Worm (Caenorhabditis elegans) whole organism, L4 larva: Measurements from ENCODE around the gene hat-1.

Experiments
- F26F4.8 ChIP-seq: fragments of 200-800 bp; sonication (Bioruptor generic); conservative IDR thresholded peaks from 2 replicates; pipeline ENCODE4 v1.3.6; 2022; ENCODE audit warnings: missing genetic modification characterization, missing compliant biosample characterization
- T20F7.1 ChIP-seq: fragments of 200-800 bp; sonication (Bioruptor generic); optimal IDR thresholded peaks from 2 replicates; lab custom pipeline; 2018; ENCODE audit warnings: mild to moderate bottlenecking, missing genetic modification characterization, missing compliant biosample characterization
- ZK546.5 ChIP-seq, 2 experiments: sonication (generic microtip); optimal IDR thresholded peaks; 2 replicates each; lab custom pipeline; 2017; ENCODE audit warnings: missing biosample characterization in 2 of 2, missing genetic modification characterization in 2 of 2
- aha-1 ChIP-seq: fragments of 150-350 bp; peaks from one replicate; lab custom pipeline; 2014; ENCODE audit warnings: missing biosample characterization, missing genetic modification characterization
- ama-1 ChIP-seq: fragments of 150-350 bp; optimal IDR thresholded peaks from 2 replicates; lab custom pipeline; 2014; ENCODE audit warnings: inconsistent platforms, mixed read lengths
- ceh-20 ChIP-seq: fragments of 200-800 bp; sonication (Bioruptor generic); IDR thresholded peaks from 2 replicates; pipeline ENCODE4 v1.3.6; 2022; ENCODE audit warnings: missing genetic modification reagents, missing genetic modification characterization, missing compliant biosample characterization
- ceh-28 ChIP-seq: fragments of 150-350 bp; optimal IDR thresholded peaks from 2 replicates; lab custom pipeline; 2014; ENCODE audit warnings: missing biosample characterization, missing genetic modification reagents, missing genetic modification characterization
- ceh-82 ChIP-seq: sonication (generic microtip); optimal IDR thresholded peaks from 2 replicates; lab custom pipeline; 2017; ENCODE audit warnings: missing biosample characterization, missing genetic modification characterization
- ces-1 ChIP-seq: fragments of 150-350 bp; sonication (generic microtip); optimal IDR thresholded peaks from 4 replicates; lab custom pipeline; 2014; ENCODE audit warnings: missing biosample characterization, missing genetic modification reagents, missing genetic modification characterization
- daf-16 ChIP-seq, 3 experiments: sonication (generic microtip); optimal IDR thresholded peaks; 2 replicates each; lab custom pipeline; 2016 to 2017; ENCODE audit warnings: missing genetic modification characterization in 3 of 3, missing genetic modification reagents in 3 of 3, mild to moderate bottlenecking in 2 of 3, missing compliant biosample characterization in 2 of 3, missing biosample characterization in 1 of 3, moderate library complexity in 1 of 3
- daf-8 ChIP-seq: fragments of 200-800 bp; sonication (Bioruptor generic); IDR thresholded peaks from 2 replicates; pipeline ENCODE4 v1.3.6; 2022; ENCODE audit warnings: missing genetic modification characterization, missing compliant biosample characterization
- dmd-6 ChIP-seq: fragments of 200-800 bp; sonication (Bioruptor generic); IDR thresholded peaks from 2 replicates; pipeline ENCODE4 v1.3.6; 2022; ENCODE audit warnings: missing genetic modification reagents, missing genetic modification characterization, missing compliant biosample characterization
- dpl-1 ChIP-seq: fragments of 150-350 bp; optimal IDR thresholded peaks from 2 replicates; lab custom pipeline; 2014; ENCODE audit warnings: missing biosample characterization, missing genetic modification reagents, missing genetic modification characterization
- dve-1 ChIP-seq: sonication (generic microtip); optimal IDR thresholded peaks from 2 replicates; lab custom pipeline; 2017; ENCODE audit warnings: antibody characterized with exemption, mild to moderate bottlenecking, missing genetic modification characterization, missing compliant biosample characterization; ENCODE audit not compliant: insufficient read depth
- egl-43 ChIP-seq: fragments of 200-800 bp; sonication (Bioruptor generic); IDR thresholded peaks from 2 replicates; pipeline ENCODE4 v1.3.6; 2022; ENCODE audit warnings: missing genetic modification reagents, missing genetic modification characterization, missing compliant biosample characterization
- hif-1 ChIP-seq, 2 experiments: sonication (generic microtip); optimal IDR thresholded peaks; 2 replicates each; lab custom pipeline; 2016 to 2017; ENCODE audit warnings: missing compliant biosample characterization in 2 of 2, missing genetic modification characterization in 2 of 2, missing genetic modification reagents in 2 of 2, missing genotype in 2 of 2, mild to moderate bottlenecking in 1 of 2
- hlh-11 ChIP-seq: fragments of 200-800 bp; sonication (Bioruptor generic); optimal IDR thresholded peaks from 2 replicates; lab custom pipeline; 2018; ENCODE audit warnings: mild to moderate bottlenecking, missing genetic modification characterization, missing compliant biosample characterization
- hlh-30 ChIP-seq: sonication (generic microtip); optimal IDR thresholded peaks from 2 replicates; lab custom pipeline; 2017; ENCODE audit warnings: antibody characterized with exemption, mild to moderate bottlenecking, missing genetic modification characterization, missing compliant biosample characterization; ENCODE audit not compliant: insufficient read depth
- hmg-1.1 ChIP-seq: fragments of 200-800 bp; sonication (Bioruptor generic); IDR thresholded peaks from 2 replicates; pipeline ENCODE4 v1.3.6; 2022; ENCODE audit warnings: missing genetic modification reagents, missing genetic modification characterization, missing compliant biosample characterization
- jun-1 ChIP-seq: fragments of 150-350 bp; optimal IDR thresholded peaks from 2 replicates; lab custom pipeline; 2014; ENCODE audit warnings: missing biosample characterization, missing genetic modification reagents, missing genetic modification characterization
- lin-13 ChIP-seq: fragments of 150-350 bp; optimal IDR thresholded peaks from 2 replicates; lab custom pipeline; 2014; ENCODE audit warnings: missing biosample characterization, missing genetic modification reagents, missing genetic modification characterization
- lin-15B ChIP-seq: fragments of 150-350 bp; sonication (generic microtip); optimal IDR thresholded peaks from 3 replicates; lab custom pipeline; 2014; ENCODE audit warnings: missing biosample characterization, missing genetic modification characterization
- lsy-2 ChIP-seq, 2 experiments: fragments of 150-350 bp in 1 of 2; sonication (generic microtip) in 1 of 2; optimal IDR thresholded peaks; 2 replicates each; lab custom pipeline; 2014 to 2017; ENCODE audit warnings: missing biosample characterization in 2 of 2, missing genetic modification characterization in 2 of 2
- madf-9 ChIP-seq: fragments of 200-800 bp; sonication (Bioruptor generic); conservative IDR thresholded peaks from 2 replicates; pipeline ENCODE4 v1.3.6; 2022; ENCODE audit warnings: missing genetic modification reagents, missing genetic modification characterization, missing compliant biosample characterization
- mdl-1 ChIP-seq, 2 experiments: fragments of 150-350 bp in 1 of 2; sonication (generic microtip) in 1 of 2; optimal IDR thresholded peaks; 2 replicates each; lab custom pipeline; 2014 to 2017; ENCODE audit warnings: missing biosample characterization in 2 of 2, missing genetic modification characterization in 2 of 2
- mep-1 ChIP-seq: fragments of 150-350 bp; sonication (generic microtip); optimal IDR thresholded peaks from 3 replicates; lab custom pipeline; 2014; ENCODE audit warnings: missing biosample characterization, missing genetic modification characterization
- mes-2 ChIP-seq: sonication (generic microtip); optimal IDR thresholded peaks from 2 replicates; lab custom pipeline; 2016; ENCODE audit warnings: missing genotype, mild to moderate bottlenecking, missing genetic modification characterization, missing compliant biosample characterization; ENCODE audit not compliant: poor library complexity, severe bottlenecking
- mxl-3 ChIP-seq: fragments of 200-800 bp; sonication (Bioruptor generic); optimal IDR thresholded peaks from 2 replicates; lab custom pipeline; 2018; ENCODE audit warnings: mild to moderate bottlenecking, missing genetic modification characterization, missing compliant biosample characterization
- nhr-10 ChIP-seq: fragments of 150-350 bp; optimal IDR thresholded peaks from 2 replicates; lab custom pipeline; 2014; ENCODE audit warnings: missing biosample characterization, missing genetic modification characterization
- nhr-102 ChIP-seq: sonication (generic microtip); optimal IDR thresholded peaks from 2 replicates; lab custom pipeline; 2016; ENCODE audit warnings: mild to moderate bottlenecking, missing genetic modification characterization, moderate library complexity, missing compliant biosample characterization
- nhr-28 ChIP-seq: fragments of 150-350 bp; optimal IDR thresholded peaks from 2 replicates; lab custom pipeline; 2014; ENCODE audit warnings: missing biosample characterization, missing genetic modification characterization
- nhr-41 ChIP-seq: fragments of 200-800 bp; sonication (Bioruptor generic); IDR thresholded peaks from 2 replicates; pipeline ENCODE4 v1.3.6; 2022; ENCODE audit warnings: missing genetic modification reagents, missing genetic modification characterization, missing compliant biosample characterization
- nhr-42 ChIP-seq: fragments of 200-800 bp; sonication (Bioruptor generic); IDR thresholded peaks from 2 replicates; pipeline ENCODE4 v1.3.6; 2022; ENCODE audit warnings: missing genetic modification characterization, missing compliant biosample characterization
- nhr-48 ChIP-seq: sonication (generic microtip); optimal IDR thresholded peaks from 2 replicates; lab custom pipeline; 2016; ENCODE audit warnings: mild to moderate bottlenecking, missing genetic modification characterization, missing compliant biosample characterization
- nhr-77 ChIP-seq: fragments of 150-350 bp; optimal IDR thresholded peaks from 2 replicates; lab custom pipeline; 2014; ENCODE audit warnings: missing biosample characterization, missing genetic modification characterization
- pha-4 ChIP-seq, 2 experiments: fragments of 150-350 bp in 1 of 2; fragments of 200-800 bp in 1 of 2; sonication (Bioruptor generic) in 1 of 2; IDR thresholded peaks in 1 of 2; optimal IDR thresholded peaks in 1 of 2; 2 replicates each; pipeline versions ENCODE4 v1.3.6 to Lab custom; 2014 to 2022; ENCODE audit warnings: missing genetic modification characterization in 2 of 2, missing genetic modification reagents in 2 of 2, missing biosample characterization in 1 of 2, missing compliant biosample characterization in 1 of 2
- php-3 ChIP-seq: fragments of 200-800 bp; sonication (Bioruptor generic); IDR thresholded peaks from 2 replicates; pipeline ENCODE4 v1.3.6; 2022; ENCODE audit warnings: missing genetic modification reagents, missing genetic modification characterization, missing compliant biosample characterization
- pqm-1 ChIP-seq: sonication (generic microtip); optimal IDR thresholded peaks from 2 replicates; lab custom pipeline; 2017; ENCODE audit warnings: missing biosample characterization, missing genetic modification characterization
- saeg-2 ChIP-seq: fragments of 200-800 bp; sonication (Bioruptor generic); IDR thresholded peaks from 2 replicates; pipeline ENCODE4 v1.3.6; 2022; ENCODE audit warnings: missing genetic modification reagents, missing genetic modification characterization, missing compliant biosample characterization
- skn-1 ChIP-seq: fragments of 150-350 bp; optimal IDR thresholded peaks from 2 replicates; lab custom pipeline; 2014; ENCODE audit warnings: missing biosample characterization, missing genetic modification characterization
- snpc-1.2 ChIP-seq: fragments of 200-800 bp; sonication (Bioruptor generic); IDR thresholded peaks from 2 replicates; pipeline ENCODE4 v1.3.6; 2022; ENCODE audit warnings: missing genetic modification reagents, missing genetic modification characterization, missing compliant biosample characterization
- snpc-4 ChIP-seq: fragments of 150-350 bp; optimal IDR thresholded peaks from 2 replicates; lab custom pipeline; 2014; ENCODE audit warnings: missing biosample characterization, missing genetic modification characterization
- zfp-2 ChIP-seq: sonication (generic microtip); optimal IDR thresholded peaks from 2 replicates; lab custom pipeline; 2016; ENCODE audit warnings: mild to moderate bottlenecking, missing genetic modification characterization, missing compliant biosample characterization
- ztf-11 ChIP-seq: fragments of 150-350 bp; optimal IDR thresholded peaks from 2 replicates; lab custom pipeline; 2014; ENCODE audit warnings: missing biosample characterization, missing genetic modification characterization

The hat-1 gene

ce11 chrIII:10357598-10358186 lies 49.4 kb downstream of the hat-1 start, which contains the start of gene umps-1 (continued):
- TF ChIP-seq lin-13 (no peak), ceh-28 (no peak), egl-43 (GFP tag; lab: Robert Waterston, UW) (no peak), daf-8 (GFP tag; lab: Robert Waterston, UW) (no peak), ces-1 (GFP tag; lab: Kevin White, UChicago) (no peak), F26F4.8 (GFP tag; lab: Robert Waterston, UW) (no peak), hif-1 (tag; optimal IDR thresholded peaks at IDR 0.05; lab: Kevin White, UChicago) (peak in 1 of 2 experiments; percentile 34), hlh-11 (peak; percentile 50), nhr-42 (GFP tag; lab: Robert Waterston, UW) (no peak), mes-2 (tag; lab: Kevin White, UChicago) (peak; percentile 84), hmg-1.1 (GFP tag; lab: Robert Waterston, UW) (peak; percentile 35; the same call in 1 of the 2 replicates), saeg-2 (no peak), dpl-1 (GFP tag; lab: Kevin White, UChicago) (peak; percentile 98), ZK546.5 (tag; optimal IDR thresholded peaks at IDR 0.05; lab: Kevin White, UChicago) (no peak), php-3 (GFP tag; lab: Robert Waterston, UW) (no peak), snpc-1.2 (GFP tag; lab: Robert Waterston, UW) (no peak), ztf-11 (no peak), madf-9 (GFP tag; lab: Robert Waterston, UW) (no peak), nhr-41 (no peak), zfp-2 (tag; lab: Kevin White, UChicago) (no peak), mxl-3 (GFP tag; lab: Kevin White, UChicago) (no peak)

ce11 chrIII:10355382-10355781 lies 51.7 kb downstream of the hat-1 start, which contains the start of gene spp-1:
TSS of gene spp-1 (minus strand) at chrIII:10355668.
- no peak for TF ChIP-seq jun-1 (tag; lab: Kevin White, UChicago)
- TF ChIP-seq lin-15B = no peak
- no peak for TF ChIP-seq ceh-82 (tag; lab: Kevin White, UChicago)
- TF ChIP-seq T20F7.1 (GFP tag; lab: Kevin White, UChicago) = no peak
- no peak for TF ChIP-seq daf-16 (GFP tag; optimal IDR thresholded peaks at IDR 0.05; lab: Kevin White, UChicago)
- peak; percentile 87 for TF ChIP-seq daf-16 (tag; optimal IDR thresholded peaks at IDR 0.05; lab: Kevin White, UChicago)
- TF ChIP-seq nhr-42 (GFP tag; lab: Robert Waterston, UW) = no peak
- TF ChIP-seq mdl-1 (tag; optimal IDR thresholded peaks at IDR 0.05; lab: Kevin White, UChicago) = peak in 1 of 2 experiments; percentile 13
- TF ChIP-seq mep-1 (tag; lab: Kevin White, UChicago) = peak; percentile 41
- TF ChIP-seq hlh-30 (tag; lab: Kevin White, UChicago) = peak; percentile 43
- no peak for TF ChIP-seq snpc-4 (tag; lab: Kevin White, UChicago)
- no peak for TF ChIP-seq egl-43 (GFP tag; lab: Robert Waterston, UW)
- TF ChIP-seq nhr-28 (tag; lab: Kevin White, UChicago) = peak; percentile 58
- TF ChIP-seq dve-1 = peak; percentile 90
- peak; percentile 81 for TF ChIP-seq ama-1 (lab: Kevin White, UChicago)
- peak; percentile 67 for TF ChIP-seq dmd-6 (GFP tag; lab: Robert Waterston, UW)
- peak; percentile 76 for TF ChIP-seq aha-1
- peak; percentile 27 for TF ChIP-seq mes-2 (tag; lab: Kevin White, UChicago)
- TF ChIP-seq hlh-11 = peak; percentile 84
- TF ChIP-seq pha-4 (GFP tag; IDR thresholded peaks at IDR 0.05; lab: Robert Waterston, UW) = no peak
- TF ChIP-seq pha-4 (tag; optimal IDR thresholded peaks at IDR 0.05; lab: Kevin White, UChicago) = no peak
- no peak for TF ChIP-seq skn-1
- TF ChIP-seq pqm-1 (tag; lab: Kevin White, UChicago) = peak; percentile 86
- no peak for TF ChIP-seq F26F4.8 (GFP tag; lab: Robert Waterston, UW)
- peak; percentile 22 for TF ChIP-seq nhr-102 (tag; lab: Kevin White, UChicago)
- no peak for TF ChIP-seq ceh-20 (GFP tag; lab: Robert Waterston, UW)
- peak; percentile 17 for TF ChIP-seq nhr-10 (tag; lab: Kevin White, UChicago)
- peak in 1 of 2 experiments; percentile 30 for TF ChIP-seq lsy-2 (tag; optimal IDR thresholded peaks at IDR 0.05; lab: Kevin White, UChicago)
- TF ChIP-seq nhr-48 (tag; lab: Kevin White, UChicago) = peak; percentile 57
- peak; percentile 4 for TF ChIP-seq nhr-77 (tag; lab: Kevin White, UChicago)
